Fruit fly (Drosophila melanogaster): ENCODE data around the gene neur.

neur gene

DNA sequence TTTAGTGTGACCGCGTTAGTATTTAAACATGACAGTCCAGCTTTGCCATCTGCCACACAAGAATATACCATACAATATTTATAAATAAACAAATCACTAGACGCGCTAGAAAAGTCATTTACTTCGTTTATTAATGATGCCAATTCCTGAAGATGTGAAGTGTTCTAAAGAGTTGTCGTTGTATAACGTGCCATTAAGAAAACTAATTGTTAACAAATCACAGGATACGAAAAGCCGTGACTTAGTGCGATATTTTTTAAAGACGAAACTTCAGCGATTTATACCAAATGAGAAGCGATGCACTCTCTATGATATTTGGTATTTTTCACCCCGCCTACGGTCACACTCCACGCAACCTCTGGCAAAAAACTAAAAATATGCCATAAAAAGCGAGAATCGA lies at the start of gene neur:
TSS of gene neur (minus strand) at position 24 of the 400 bp plus-strand sequence.
- TF ChIP-seq topi (GFP tag; optimal IDR thresholded peaks at IDR 0.05) (peak; percentile 39), ss (GFP tag; optimal IDR thresholded peaks at IDR 0.05) (no peak), Hr39 (GFP tag; optimal IDR thresholded peaks at IDR 0.05) (peak; percentile 25), CG6854 (GFP tag; optimal IDR thresholded peaks at IDR 0.05) (no peak), spab (GFP tag; optimal IDR thresholded peaks at IDR 0.05) (no peak), Sox14 (GFP tag; optimal IDR thresholded peaks at IDR 0.05) (peak; percentile 18), CG9139 (GFP tag; optimal IDR thresholded peaks at IDR 0.05) (no peak), CG8632 (GFP tag; optimal IDR thresholded peaks at IDR 0.05) (no peak), vri (GFP tag; optimal IDR thresholded peaks at IDR 0.05) (peak; percentile 28), CG3032 (tag; optimal IDR thresholded peaks at IDR 0.05) (peak; percentile 14), CG31627 (GFP tag; optimal IDR thresholded peaks at IDR 0.05) (peak; percentile 25), CG7368 (GFP tag; optimal IDR thresholded peaks at IDR 0.05) (no peak), CG4318 (GFP tag; optimal IDR thresholded peaks at IDR 0.05) (no peak), lz (GFP tag; optimal IDR thresholded peaks at IDR 0.05) (peak; percentile 41), CG6792 (GFP tag; optimal IDR thresholded peaks at IDR 0.05) (peak; percentile 6), svp (GFP tag) (peak; percentile 85), cyc (GFP tag; optimal IDR thresholded peaks at IDR 0.05) (peak; percentile 26), CG3919 (GFP tag; optimal IDR thresholded peaks at IDR 0.05) (no peak), CG6276 (GFP tag; optimal IDR thresholded peaks at IDR 0.05) (no peak), dsx (GFP tag; optimal IDR thresholded peaks at IDR 0.05; ENCODE audit: poor library complexity, severe bottlenecking) (no peak), achi (GFP tag; optimal IDR thresholded peaks at IDR 0.05) (peak; percentile 82), Eip78C (GFP tag) (peak; percentile 80), CG10669 (GFP tag; optimal IDR thresholded peaks at IDR 0.05) (no peak), CG34406 (GFP tag; optimal IDR thresholded peaks at IDR 0.05) (no peak), fkh (GFP tag; optimal IDR thresholded peaks at IDR 0.05) (peak; percentile 64), Eip75B (GFP tag; optimal IDR thresholded peaks at IDR 0.05) (peak; percentile 16), CG8319 (GFP tag; optimal IDR thresholded peaks at IDR 0.05) (no peak), esn (GFP tag; optimal IDR thresholded peaks at IDR 0.05) (peak; percentile 36)

DNA sequence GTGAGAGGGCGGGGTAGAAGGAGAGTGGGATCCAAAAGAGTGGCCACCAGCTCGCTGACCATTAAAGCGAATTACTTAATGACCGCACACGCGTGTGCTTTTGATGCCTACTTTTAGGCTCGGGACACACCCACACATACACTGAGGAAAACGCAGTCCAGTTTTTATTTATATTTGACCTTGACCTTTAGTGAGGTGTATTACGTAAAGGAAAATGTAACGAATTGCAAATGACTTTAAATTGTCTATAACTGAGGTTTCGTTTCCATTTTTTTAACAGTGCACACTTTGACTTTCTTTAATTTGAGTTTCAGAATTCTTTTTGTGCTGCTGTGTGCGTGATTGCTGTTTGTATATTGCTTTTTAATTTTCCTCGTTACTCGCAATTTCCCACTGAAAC lies 46.0 kb upstream of the neur start:
- TF ChIP-seq CG7368 (GFP tag; optimal IDR thresholded peaks at IDR 0.05) (no peak), fd85E (GFP tag; optimal IDR thresholded peaks at IDR 0.05) (no peak), Hr4 (GFP tag; optimal IDR thresholded peaks at IDR 0.05) (peak; percentile 6), acj6 (GFP tag; optimal IDR thresholded peaks at IDR 0.05) (peak; percentile 28), CG6792 (GFP tag; optimal IDR thresholded peaks at IDR 0.05) (no peak), CG31627 (GFP tag; optimal IDR thresholded peaks at IDR 0.05) (peak; percentile 1), eg (GFP tag; IDR thresholded peaks at IDR 0.05) (peak; percentile 49; the same call in 1 of the 3 replicates), Gug (GFP tag; IDR thresholded peaks at IDR 0.05) (0 out of 2 replicates have a peak, but pooled peaks have one; percentile 23), Ets21C (GFP tag; optimal IDR thresholded peaks at IDR 0.05) (no peak), topi (GFP tag; optimal IDR thresholded peaks at IDR 0.05) (peak; percentile 6), cyc (GFP tag; optimal IDR thresholded peaks at IDR 0.05) (peak; percentile 11), Eip78C (GFP tag) (peak; percentile 42), OdsH (GFP tag; optimal IDR thresholded peaks at IDR 0.05) (peak; percentile 7), CG10669 (GFP tag; optimal IDR thresholded peaks at IDR 0.05) (no peak), CG8119 (GFP tag; IDR thresholded peaks at IDR 0.05) (0 out of 3 replicates have a peak, but pooled peaks have one; percentile 19), esn (GFP tag; optimal IDR thresholded peaks at IDR 0.05) (no peak), CG6163 (GFP tag; IDR thresholded peaks at IDR 0.05) (0 out of 3 replicates have a peak, but pooled peaks have one; percentile 54), Hr39 (GFP tag; optimal IDR thresholded peaks at IDR 0.05) (peak; percentile 24), pdm3 (GFP tag; optimal IDR thresholded peaks at IDR 0.05) (no peak), Smox (GFP tag; optimal IDR thresholded peaks at IDR 0.05) (no peak), CG15336 (GFP tag; IDR thresholded peaks at IDR 0.05) (peak; percentile 35; the same call in 1 of the 2 replicates), fd59A (GFP tag; optimal IDR thresholded peaks at IDR 0.05) (no peak), spab (GFP tag; optimal IDR thresholded peaks at IDR 0.05) (no peak), CG3919 (GFP tag; optimal IDR thresholded peaks at IDR 0.05) (peak; percentile 11), CG3032 (tag; optimal IDR thresholded peaks at IDR 0.05) (no peak), CG32006 (GFP tag; optimal IDR thresholded peaks at IDR 0.05) (peak; percentile 41)
